Worm (Caenorhabditis elegans) whole organism, midembryonic: ENCODE data around the gene rps-29.

Experiments
- cog-1 ChIP-seq: sonication (generic microtip); optimal IDR thresholded peaks from 2 replicates; lab custom pipeline; 2016; ENCODE audit warnings: missing genetic modification characterization, missing compliant biosample characterization
- ref-1 ChIP-seq: fragments of 200-800 bp; sonication (Bioruptor generic); conservative IDR thresholded peaks from 2 replicates; pipeline ENCODE4 v1.3.6; 2022; ENCODE audit warnings: missing genetic modification reagents, missing genetic modification characterization, missing compliant biosample characterization

ce11 chrIII:793595-793994 lies 505 bp upstream of the rps-29 start, which contains the start of gene snt-2:
- TF ChIP-seq cog-1 (no peak), ref-1 (GFP tag; lab: Robert Waterston, UW) (no peak)
